Worm (Caenorhabditis elegans) whole organism, late embryonic: Measurements from ENCODE around the gene nlp-6.
A peak's percentile ranks its signal among the peaks of the same experiment; 100 is the strongest.

ENCODE experiments used
- C08G9.2 ChIP-seq: sonication (generic microtip); optimal IDR thresholded peaks from 2 replicates; lab custom pipeline; 2016; ENCODE audit warnings: mild to moderate bottlenecking, missing genetic modification characterization, moderate library complexity, missing compliant biosample characterization
- C38D4.7 ChIP-seq: fragments of 200-800 bp; sonication (Bioruptor generic); optimal IDR thresholded peaks from 2 replicates; lab custom pipeline; 2018; ENCODE audit warnings: mild to moderate bottlenecking, missing genetic modification characterization, moderate library complexity, missing compliant biosample characterization
- F13H6.1 ChIP-seq: sonication (generic microtip); optimal IDR thresholded peaks from 2 replicates; lab custom pipeline; 2016; ENCODE audit warnings: missing genetic modification characterization, missing compliant biosample characterization
- K02D7.2 ChIP-seq: sonication (generic microtip); optimal IDR thresholded peaks from 2 replicates; lab custom pipeline; 2017; ENCODE audit warnings: mild to moderate bottlenecking, missing genetic modification characterization, missing compliant biosample characterization
- K09A11.1 ChIP-seq: sonication (generic microtip); optimal IDR thresholded peaks from 2 replicates; lab custom pipeline; 2017; ENCODE audit warnings: antibody characterized with exemption, mild to moderate bottlenecking, missing genetic modification characterization, missing compliant biosample characterization; ENCODE audit not compliant: insufficient read depth
- ahr-1 ChIP-seq: sonication (generic microtip); optimal IDR thresholded peaks from 2 replicates; lab custom pipeline; 2016; ENCODE audit warnings: missing genetic modification characterization, missing compliant biosample characterization
- ceh-18 ChIP-seq: sonication (generic microtip); optimal IDR thresholded peaks from 2 replicates; lab custom pipeline; 2016; ENCODE audit warnings: missing genetic modification characterization, missing compliant biosample characterization
- ceh-19 ChIP-seq: fragments of 200-800 bp; sonication (Bioruptor generic); optimal IDR thresholded peaks from 2 replicates; lab custom pipeline; 2018; ENCODE audit warnings: mild to moderate bottlenecking, missing genetic modification characterization, missing compliant biosample characterization
- ceh-2 ChIP-seq: sonication (generic microtip); optimal IDR thresholded peaks from 2 replicates; lab custom pipeline; 2016; ENCODE audit warnings: missing genotype, missing genetic modification characterization, missing compliant biosample characterization
- ceh-22 ChIP-seq: sonication (generic microtip); optimal IDR thresholded peaks from 2 replicates; lab custom pipeline; 2017; ENCODE audit warnings: missing biosample characterization, missing genetic modification characterization
- ceh-24 ChIP-seq: sonication (generic microtip); optimal IDR thresholded peaks from 2 replicates; lab custom pipeline; 2016; ENCODE audit warnings: mild to moderate bottlenecking, missing genetic modification characterization, missing compliant biosample characterization
- ceh-30 ChIP-seq: fragments of 150-350 bp; optimal IDR thresholded peaks from 2 replicates; lab custom pipeline; 2014; ENCODE audit warnings: missing biosample characterization, missing genetic modification characterization
- ceh-31 ChIP-seq: sonication (generic microtip); optimal IDR thresholded peaks from 2 replicates; lab custom pipeline; 2016; ENCODE audit warnings: missing genetic modification characterization, missing compliant biosample characterization
- ceh-6 ChIP-seq: fragments of 200-800 bp; sonication (Bioruptor generic); optimal IDR thresholded peaks from 2 replicates; lab custom pipeline; 2018; ENCODE audit warnings: mild to moderate bottlenecking, missing genetic modification characterization, missing compliant biosample characterization
- ceh-9 ChIP-seq: sonication (generic microtip); optimal IDR thresholded peaks from 2 replicates; lab custom pipeline; 2016; ENCODE audit warnings: mild to moderate bottlenecking, missing genetic modification characterization, inconsistent platforms, missing compliant biosample characterization
- che-1 ChIP-seq: sonication (generic microtip); optimal IDR thresholded peaks from 2 replicates; lab custom pipeline; 2016; ENCODE audit warnings: mild to moderate bottlenecking, missing genetic modification characterization, missing compliant biosample characterization
- dve-1 ChIP-seq: sonication (generic microtip); optimal IDR thresholded peaks from 2 replicates; lab custom pipeline; 2017; ENCODE audit warnings: antibody characterized with exemption, mild to moderate bottlenecking, missing genetic modification characterization, missing compliant biosample characterization
- elt-2 ChIP-seq: sonication (generic microtip); optimal IDR thresholded peaks from 2 replicates; lab custom pipeline; 2016; ENCODE audit warnings: missing genetic modification reagents, missing genetic modification characterization, missing compliant biosample characterization
- eyg-1 ChIP-seq: sonication (generic microtip); optimal IDR thresholded peaks from 2 replicates; lab custom pipeline; 2016; ENCODE audit warnings: missing genotype, missing genetic modification characterization, missing compliant biosample characterization
- fax-1 ChIP-seq: sonication (generic microtip); optimal IDR thresholded peaks from 2 replicates; lab custom pipeline; 2016; ENCODE audit warnings: missing genotype, missing genetic modification characterization, missing compliant biosample characterization
- gmeb-2 ChIP-seq: sonication (generic microtip); optimal IDR thresholded peaks from 2 replicates; lab custom pipeline; 2016; ENCODE audit warnings: missing genetic modification characterization, inconsistent platforms, missing compliant biosample characterization
- hlh-15 ChIP-seq: sonication (generic microtip); optimal IDR thresholded peaks from 2 replicates; lab custom pipeline; 2016; ENCODE audit warnings: missing genetic modification characterization, missing compliant biosample characterization
- hlh-30 ChIP-seq: sonication (generic microtip); optimal IDR thresholded peaks from 2 replicates; lab custom pipeline; 2017; ENCODE audit warnings: antibody characterized with exemption, missing genetic modification characterization, missing compliant biosample characterization; ENCODE audit not compliant: insufficient read depth
- hlh-6 ChIP-seq: sonication (generic microtip); optimal IDR thresholded peaks from 2 replicates; lab custom pipeline; 2016; ENCODE audit warnings: missing genotype, missing genetic modification characterization, missing compliant biosample characterization
- hlh-8 ChIP-seq: sonication (generic microtip); optimal IDR thresholded peaks from 2 replicates; lab custom pipeline; 2016; ENCODE audit warnings: missing genotype, missing genetic modification characterization, missing compliant biosample characterization
- lin-11 ChIP-seq: fragments of 200-800 bp; sonication (Bioruptor generic); optimal IDR thresholded peaks from 2 replicates; lab custom pipeline; 2018; ENCODE audit warnings: mild to moderate bottlenecking, missing genetic modification characterization, missing compliant biosample characterization
- nfya-1 ChIP-seq: sonication (generic microtip); optimal IDR thresholded peaks from 2 replicates; lab custom pipeline; 2017; ENCODE audit warnings: missing genetic modification characterization, mild to moderate bottlenecking, missing compliant biosample characterization, antibody characterized with exemption, moderate library complexity
- nhr-11 ChIP-seq: fragments of 150-350 bp; optimal IDR thresholded peaks from 2 replicates; lab custom pipeline; 2014; ENCODE audit warnings: missing biosample characterization, missing genetic modification characterization
- pag-3 ChIP-seq: sonication (generic microtip); optimal IDR thresholded peaks from 2 replicates; lab custom pipeline; 2016; ENCODE audit warnings: missing compliant biosample characterization, missing genetic modification characterization, borderline replicate concordance
- pat-9 ChIP-seq: fragments of 200-800 bp; sonication (Bioruptor generic); optimal IDR thresholded peaks from 2 replicates; lab custom pipeline; 2018; ENCODE audit warnings: mild to moderate bottlenecking, missing genetic modification characterization, moderate library complexity, missing compliant biosample characterization
- ref-2 ChIP-seq: sonication (generic microtip); optimal IDR thresholded peaks from 2 replicates; lab custom pipeline; 2016; ENCODE audit warnings: missing genetic modification characterization, missing compliant biosample characterization
- rnt-1 ChIP-seq: sonication (generic microtip); optimal IDR thresholded peaks from 2 replicates; lab custom pipeline; 2016; ENCODE audit warnings: missing genetic modification characterization, missing compliant biosample characterization
- sdc-2 ChIP-seq: sonication (generic microtip); optimal IDR thresholded peaks from 2 replicates; lab custom pipeline; 2016; ENCODE audit warnings: missing genotype, missing genetic modification characterization, missing compliant biosample characterization
- sox-2 ChIP-seq: fragments of 200-800 bp; sonication (Bioruptor generic); IDR thresholded peaks from 2 replicates; pipeline ENCODE4 v1.3.6; 2022; ENCODE audit warnings: missing genetic modification reagents, missing genetic modification characterization, missing compliant biosample characterization
- tbx-2 ChIP-seq: sonication (generic microtip); optimal IDR thresholded peaks from 2 replicates; lab custom pipeline; 2016; ENCODE audit warnings: missing genetic modification characterization, missing compliant biosample characterization
- tbx-7 ChIP-seq: sonication (generic microtip); optimal IDR thresholded peaks from 2 replicates; lab custom pipeline; 2016; ENCODE audit warnings: missing genotype, missing genetic modification characterization, missing compliant biosample characterization
- unc-55 ChIP-seq: sonication (generic microtip); optimal IDR thresholded peaks from 2 replicates; lab custom pipeline; 2017; ENCODE audit warnings: missing biosample characterization, missing genetic modification reagents, missing genetic modification characterization
- unc-86 ChIP-seq: sonication (generic microtip); optimal IDR thresholded peaks from 2 replicates; lab custom pipeline; 2016; ENCODE audit warnings: missing genetic modification characterization, missing compliant biosample characterization
- zip-5 ChIP-seq: sonication (generic microtip); optimal IDR thresholded peaks from 2 replicates; lab custom pipeline; 2016; ENCODE audit warnings: missing genetic modification characterization, missing compliant biosample characterization
- ztf-16 ChIP-seq: sonication (generic microtip); optimal IDR thresholded peaks from 2 replicates; lab custom pipeline; 2017; ENCODE audit warnings: missing genetic modification characterization, missing compliant biosample characterization

Gene nlp-6

DNA sequence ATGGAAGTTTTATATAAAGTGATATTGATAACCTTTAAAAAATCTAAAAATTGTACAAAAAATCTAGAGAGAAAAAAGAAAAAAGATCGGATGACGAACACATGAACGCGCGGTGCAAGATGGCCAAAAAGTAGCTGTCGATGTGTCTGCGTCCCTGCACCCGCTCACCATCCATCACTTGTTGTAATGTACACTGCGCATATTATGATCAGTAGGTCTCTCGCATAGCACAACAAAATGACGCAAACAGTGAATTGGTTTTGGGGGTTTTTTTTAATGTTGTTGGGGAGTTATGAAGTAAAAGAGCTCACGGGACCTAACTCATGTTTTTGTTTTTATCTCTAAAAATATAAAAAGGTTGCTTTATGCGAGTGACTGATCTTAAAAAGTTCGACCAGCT is 30.5 kb upstream of the nlp-6 start:
- no peak for TF ChIP-seq tbx-7
- TF ChIP-seq unc-55 (GFP tag; lab: Kevin White, UChicago) = peak; percentile 37
- TF ChIP-seq ceh-31 = no peak
- no peak for TF ChIP-seq sox-2 (GFP tag; lab: Robert Waterston, UW)
- no peak for TF ChIP-seq ceh-9

ce11 chrX:17633166-17633565 is 29.1 kb upstream of the nlp-6 start:
- TF ChIP-seq sdc-2 (tag; lab: Kevin White, UChicago) = peak; percentile 59
- no peak for TF ChIP-seq nfya-1 (tag; lab: Kevin White, UChicago)
- TF ChIP-seq ceh-24 (tag; lab: Kevin White, UChicago) = no peak
- no peak for TF ChIP-seq ceh-6 (GFP tag; lab: Kevin White, UChicago)
- TF ChIP-seq hlh-30 (tag; lab: Kevin White, UChicago) = peak; percentile 76
- no peak for TF ChIP-seq hlh-8
- TF ChIP-seq unc-86 = no peak
- TF ChIP-seq C08G9.2 (tag; lab: Kevin White, UChicago) = no peak
- TF ChIP-seq ref-2 (tag; lab: Kevin White, UChicago) = peak; percentile 0
- TF ChIP-seq pat-9 (tag; lab: Kevin White, UChicago) = peak; percentile 25
- TF ChIP-seq ceh-31 = peak; percentile 9
- TF ChIP-seq nhr-11 = no peak
- no peak for TF ChIP-seq K02D7.2 (tag; lab: Kevin White, UChicago)
- no peak for TF ChIP-seq lin-11 (tag; lab: Kevin White, UChicago)
- TF ChIP-seq K09A11.1 (tag; lab: Kevin White, UChicago) = no peak
- TF ChIP-seq fax-1 (tag; lab: Kevin White, UChicago) = no peak
- TF ChIP-seq elt-2 (tag; lab: Kevin White, UChicago) = peak; percentile 3
- peak; percentile 34 for TF ChIP-seq rnt-1
- no peak for TF ChIP-seq gmeb-2 (tag; lab: Kevin White, UChicago)
- TF ChIP-seq ztf-16 (tag; lab: Kevin White, UChicago) = no peak
- TF ChIP-seq tbx-7 = no peak
- TF ChIP-seq pag-3 (tag; lab: Kevin White, UChicago) = no peak
- TF ChIP-seq sox-2 (GFP tag; lab: Robert Waterston, UW) = no peak
- TF ChIP-seq unc-55 (GFP tag; lab: Kevin White, UChicago) = peak; percentile 64
- peak; percentile 57 for TF ChIP-seq tbx-2 (tag; lab: Kevin White, UChicago)
- no peak for TF ChIP-seq dve-1 (tag; lab: Kevin White, UChicago)
- TF ChIP-seq ceh-18 (tag; lab: Kevin White, UChicago) = peak; percentile 52

DNA sequence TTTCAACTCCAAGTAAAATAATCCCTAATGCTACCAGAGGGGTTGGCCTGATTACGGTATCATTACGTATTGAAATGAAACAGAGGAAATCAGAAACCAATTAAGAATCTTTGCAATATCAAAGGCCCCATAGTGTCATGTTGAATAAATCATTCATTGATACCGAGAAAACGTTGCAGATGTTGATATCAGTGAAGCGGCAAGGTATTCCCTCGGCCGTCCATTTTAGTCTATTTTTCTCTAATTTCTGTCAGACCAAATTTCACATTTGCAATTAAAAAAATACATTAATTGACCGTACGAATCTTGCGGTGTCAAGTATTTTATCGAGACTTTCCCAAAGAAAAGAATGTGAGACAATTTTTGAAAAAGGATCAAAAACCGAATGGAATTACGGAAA is 28.0 kb upstream of the nlp-6 start:
- TF ChIP-seq ceh-22 (tag; lab: Kevin White, UChicago) = no peak
- no peak for TF ChIP-seq nhr-11
- no peak for TF ChIP-seq ceh-31
- TF ChIP-seq ceh-19 = no peak
- TF ChIP-seq C08G9.2 (tag; lab: Kevin White, UChicago) = no peak
- TF ChIP-seq hlh-6 (tag; lab: Kevin White, UChicago) = no peak
- no peak for TF ChIP-seq F13H6.1 (tag; lab: Kevin White, UChicago)
- TF ChIP-seq dve-1 (tag; lab: Kevin White, UChicago) = no peak
- TF ChIP-seq hlh-15 (tag; lab: Kevin White, UChicago) = no peak
- no peak for TF ChIP-seq che-1 (tag; lab: Kevin White, UChicago)
- TF ChIP-seq C38D4.7 (GFP tag; lab: Kevin White, UChicago) = no peak
- no peak for TF ChIP-seq ceh-2 (tag; lab: Kevin White, UChicago)
- TF ChIP-seq ceh-6 (GFP tag; lab: Kevin White, UChicago) = no peak
- TF ChIP-seq ceh-18 (tag; lab: Kevin White, UChicago) = no peak
- TF ChIP-seq hlh-8 = no peak
- TF ChIP-seq unc-86 = no peak
- TF ChIP-seq eyg-1 (tag; lab: Kevin White, UChicago) = no peak
- no peak for TF ChIP-seq ahr-1 (tag; lab: Kevin White, UChicago)
- no peak for TF ChIP-seq zip-5 (tag; lab: Kevin White, UChicago)
- TF ChIP-seq ceh-30 = no peak
